Worm (Caenorhabditis elegans) whole organism, L2 larva: ENCODE measurements around the gene cebp-1.

ENCODE experiments used
- C34F6.9 ChIP-seq: fragments of 150-350 bp; optimal IDR thresholded peaks from 2 replicates; lab custom pipeline; 2014; ENCODE audit warnings: missing biosample characterization, missing genetic modification characterization
- F13H6.1 ChIP-seq: sonication (generic microtip); optimal IDR thresholded peaks from 2 replicates; lab custom pipeline; 2016; ENCODE audit warnings: missing genetic modification characterization, missing compliant biosample characterization
- R02D3.7 ChIP-seq: fragments of 150-350 bp; optimal IDR thresholded peaks from 2 replicates; lab custom pipeline; 2014; ENCODE audit warnings: missing biosample characterization, missing genetic modification characterization
- Y55F3AM.14 ChIP-seq: fragments of 200-800 bp; sonication (Bioruptor generic); optimal IDR thresholded peaks from 2 replicates; lab custom pipeline; 2018; ENCODE audit warnings: mild to moderate bottlenecking, missing genetic modification characterization, missing compliant biosample characterization
- ZK546.5 ChIP-seq: sonication (generic microtip); optimal IDR thresholded peaks from 2 replicates; lab custom pipeline; 2017; ENCODE audit warnings: missing biosample characterization, missing genetic modification characterization
- alr-1 ChIP-seq: fragments of 150-350 bp; optimal IDR thresholded peaks from 2 replicates; lab custom pipeline; 2014; ENCODE audit warnings: missing biosample characterization, missing genetic modification characterization
- aly-2 ChIP-seq: fragments of 150-350 bp; optimal IDR thresholded peaks from 2 replicates; lab custom pipeline; 2014; ENCODE audit warnings: missing biosample characterization, missing genetic modification characterization
- blmp-1 ChIP-seq: sonication (generic microtip); optimal IDR thresholded peaks from 2 replicates; lab custom pipeline; 2017; ENCODE audit warnings: missing genetic modification characterization, mild to moderate bottlenecking, missing compliant biosample characterization, antibody characterized with exemption, moderate library complexity; ENCODE audit not compliant: insufficient read depth
- ceh-82 ChIP-seq: fragments of 150-350 bp; optimal IDR thresholded peaks from 2 replicates; lab custom pipeline; 2014; ENCODE audit warnings: missing biosample characterization, missing genetic modification characterization
- crh-2 ChIP-seq: sonication (generic microtip); optimal IDR thresholded peaks from 2 replicates; lab custom pipeline; 2017; ENCODE audit warnings: missing biosample characterization, missing genetic modification characterization
- dmd-4 ChIP-seq: sonication (generic microtip); optimal IDR thresholded peaks from 2 replicates; lab custom pipeline; 2017; ENCODE audit warnings: missing biosample characterization, missing genetic modification characterization
- egl-27 ChIP-seq: sonication (generic microtip); optimal IDR thresholded peaks from 3 replicates; lab custom pipeline; 2017; ENCODE audit warnings: missing biosample characterization, missing genetic modification reagents, missing genetic modification characterization
- elt-1 ChIP-seq: fragments of 150-350 bp; optimal IDR thresholded peaks from 2 replicates; lab custom pipeline; 2014; ENCODE audit warnings: missing biosample characterization, missing genetic modification characterization
- elt-3 ChIP-seq: sonication (generic microtip); optimal IDR thresholded peaks from 2 replicates; lab custom pipeline; 2017; ENCODE audit warnings: missing biosample characterization, missing genetic modification characterization
- lin-11 ChIP-seq: fragments of 150-350 bp; sonication (generic microtip); optimal IDR thresholded peaks from 2 replicates; lab custom pipeline; 2014; ENCODE audit warnings: missing biosample characterization, missing genetic modification characterization, inconsistent platforms, mixed read lengths
- lin-13 ChIP-seq: fragments of 150-350 bp; optimal IDR thresholded peaks from 2 replicates; lab custom pipeline; 2014; ENCODE audit warnings: missing biosample characterization, missing genetic modification reagents, missing genetic modification characterization
- lin-39 ChIP-seq: fragments of 150-350 bp; optimal IDR thresholded peaks from 2 replicates; lab custom pipeline; 2014; ENCODE audit warnings: missing biosample characterization, missing genetic modification reagents, missing genetic modification characterization
- mab-5 ChIP-seq: fragments of 150-350 bp; optimal IDR thresholded peaks from 2 replicates; lab custom pipeline; 2014; ENCODE audit warnings: missing biosample characterization, missing genetic modification characterization
- mbf-1 ChIP-seq: sonication (generic microtip); optimal IDR thresholded peaks from 2 replicates; lab custom pipeline; 2017; ENCODE audit warnings: missing biosample characterization, missing genetic modification characterization
- mdl-1 ChIP-seq, 2 experiments: fragments of 150-350 bp in 1 of 2; sonication (generic microtip) in 1 of 2; optimal IDR thresholded peaks; 2 replicates each; lab custom pipeline; 2017; ENCODE audit warnings: missing biosample characterization in 2 of 2, missing genetic modification characterization in 2 of 2
- nhr-10 ChIP-seq: sonication (generic microtip); optimal IDR thresholded peaks from 2 replicates; lab custom pipeline; 2017; ENCODE audit warnings: missing biosample characterization, missing genetic modification characterization
- nhr-11 ChIP-seq: fragments of 150-350 bp; optimal IDR thresholded peaks from 2 replicates; lab custom pipeline; 2014; ENCODE audit warnings: missing biosample characterization, missing genetic modification characterization
- nhr-129 ChIP-seq: fragments of 150-350 bp; optimal IDR thresholded peaks from 2 replicates; lab custom pipeline; 2014; ENCODE audit warnings: missing biosample characterization, missing genetic modification characterization
- nhr-21 ChIP-seq: fragments of 150-350 bp; optimal IDR thresholded peaks from 2 replicates; lab custom pipeline; 2014; ENCODE audit warnings: missing biosample characterization, missing genetic modification characterization
- nhr-23 ChIP-seq: fragments of 150-350 bp; optimal IDR thresholded peaks from 2 replicates; lab custom pipeline; 2014; ENCODE audit warnings: missing biosample characterization, missing genetic modification reagents, missing genetic modification characterization
- nhr-237 ChIP-seq: fragments of 150-350 bp; optimal IDR thresholded peaks from 2 replicates; lab custom pipeline; 2014; ENCODE audit warnings: missing biosample characterization, missing genetic modification characterization
- nhr-6 ChIP-seq: fragments of 150-350 bp; optimal IDR thresholded peaks from 2 replicates; lab custom pipeline; 2014; ENCODE audit warnings: missing biosample characterization, missing genetic modification characterization
- peb-1 ChIP-seq: fragments of 150-350 bp; optimal IDR thresholded peaks from 2 replicates; lab custom pipeline; 2014; ENCODE audit warnings: missing biosample characterization, missing genetic modification characterization
- sma-3 ChIP-seq: sonication (generic microtip); optimal IDR thresholded peaks from 2 replicates; lab custom pipeline; 2016; ENCODE audit warnings: missing genetic modification reagents, missing genetic modification characterization, missing compliant biosample characterization
- sma-9 ChIP-seq, 2 experiments: fragments of 150-350 bp in 1 of 2; sonication (generic microtip) in 1 of 2; optimal IDR thresholded peaks; 2 replicates each; lab custom pipeline; 2014 to 2016; ENCODE audit warnings: missing genetic modification characterization in 2 of 2, mild to moderate bottlenecking in 1 of 2, missing biosample characterization in 1 of 2, missing compliant biosample characterization in 1 of 2, missing genetic modification reagents in 1 of 2, moderate library complexity in 1 of 2
- snpc-4 ChIP-seq: fragments of 150-350 bp; optimal IDR thresholded peaks from 2 replicates; lab custom pipeline; 2014; ENCODE audit warnings: missing biosample characterization, missing genetic modification characterization
- unc-39 ChIP-seq: fragments of 150-350 bp; optimal IDR thresholded peaks from 2 replicates; lab custom pipeline; 2014; ENCODE audit warnings: missing biosample characterization, missing genetic modification characterization
- unc-55 ChIP-seq: fragments of 150-350 bp; sonication (generic microtip); optimal IDR thresholded peaks from 3 replicates; lab custom pipeline; 2014; ENCODE audit warnings: missing biosample characterization, missing genetic modification reagents, missing genetic modification characterization
- unc-62 ChIP-seq: fragments of 150-350 bp; optimal IDR thresholded peaks from 2 replicates; lab custom pipeline; 2014; ENCODE audit warnings: missing biosample characterization, missing genetic modification reagents, missing genetic modification characterization
- zag-1 ChIP-seq: fragments of 150-350 bp; optimal IDR thresholded peaks from 2 replicates; lab custom pipeline; 2014; ENCODE audit warnings: missing biosample characterization, missing genetic modification characterization
- ztf-4 ChIP-seq: fragments of 150-350 bp; optimal IDR thresholded peaks from 2 replicates; lab custom pipeline; 2014; ENCODE audit warnings: missing biosample characterization, missing genetic modification characterization

cebp-1 gene

ce11 chrX:1485718-1486117, 32.0 kb upstream of the cebp-1 start, which contains the start of gene D1005.4:
Gene D1005.4 (minus strand): TSS chrX:1485818.
- TF ChIP-seq dmd-4 (tag; lab: Kevin White, UChicago) (no peak), unc-39 (tag; lab: Kevin White, UChicago) (no peak), nhr-21 (tag; lab: Kevin White, UChicago) (no peak), ztf-4 (no peak), egl-27 (tag; lab: Kevin White, UChicago) (no peak), lin-13 (GFP tag; lab: Kevin White, UChicago) (no peak), nhr-10 (tag; lab: Kevin White, UChicago) (no peak), lin-39 (tag; lab: Kevin White, UChicago) (no peak), C34F6.9 (tag; lab: Kevin White, UChicago) (no peak), F13H6.1 (tag; lab: Kevin White, UChicago) (no peak)

- no peak for TF ChIP-seq Y55F3AM.14 (GFP tag; lab: Kevin White, UChicago)
- no peak for TF ChIP-seq ZK546.5 (tag; lab: Kevin White, UChicago)
- no peak for TF ChIP-seq elt-3
- TF ChIP-seq unc-62: no peak
- TF ChIP-seq egl-27 (tag; lab: Kevin White, UChicago): no peak
- TF ChIP-seq zag-1 (tag; lab: Kevin White, UChicago): no peak
- TF ChIP-seq nhr-23 (tag; lab: Kevin White, UChicago): no peak
- no peak for TF ChIP-seq C34F6.9 (tag; lab: Kevin White, UChicago)
- no peak for TF ChIP-seq mbf-1 (tag; lab: Kevin White, UChicago)
- TF ChIP-seq blmp-1 (tag; lab: Kevin White, UChicago): no peak
- TF ChIP-seq elt-1 (tag; lab: Kevin White, UChicago): no peak
Measured at ce11 chrX:1483229-1483628, 29.6 kb upstream of the cebp-1 start.

DNA sequence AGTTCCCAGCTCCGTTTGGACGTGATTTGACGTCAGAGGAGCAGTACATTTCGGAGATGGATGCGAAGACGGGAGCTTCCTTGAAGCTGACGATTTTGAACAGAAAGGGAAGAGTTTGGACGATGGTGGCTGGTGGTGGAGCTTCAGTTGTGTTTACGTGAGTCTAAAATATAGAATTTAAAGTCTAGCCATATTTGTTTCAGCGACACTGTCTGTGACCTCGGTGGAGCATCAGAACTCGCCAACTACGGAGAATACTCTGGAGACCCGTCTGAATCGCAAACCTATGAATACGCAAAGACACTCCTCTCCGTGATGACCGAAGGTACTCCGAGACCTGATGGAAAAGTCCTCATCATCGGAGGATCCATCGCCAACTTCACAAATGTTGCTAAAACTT, 26.9 kb upstream of the cebp-1 start:
- TF ChIP-seq blmp-1 (tag; lab: Kevin White, UChicago): no peak
- no peak for TF ChIP-seq F13H6.1 (tag; lab: Kevin White, UChicago)
- no peak for TF ChIP-seq unc-62
- TF ChIP-seq mdl-1 (tag; optimal IDR thresholded peaks at IDR 0.05; lab: Kevin White, UChicago): no peak

- no peak for TF ChIP-seq R02D3.7 (tag; lab: Kevin White, UChicago)
- peak; percentile 29 for TF ChIP-seq sma-9 (GFP tag; optimal IDR thresholded peaks at IDR 0.05; lab: Kevin White, UChicago)
- no peak for TF ChIP-seq sma-9 (tag; optimal IDR thresholded peaks at IDR 0.05; lab: Kevin White, UChicago)
- TF ChIP-seq ceh-82 (tag; lab: Kevin White, UChicago): no peak
- TF ChIP-seq nhr-6: no peak
- no peak for TF ChIP-seq mdl-1 (tag; optimal IDR thresholded peaks at IDR 0.05; lab: Kevin White, UChicago)
- no peak for TF ChIP-seq mab-5 (tag; lab: Kevin White, UChicago)
- TF ChIP-seq nhr-129 (tag; lab: Kevin White, UChicago): peak; percentile 18
- TF ChIP-seq nhr-11 (tag; lab: Kevin White, UChicago): no peak
Measured at ce11 chrX:1479637-1480036, 26.0 kb upstream of the cebp-1 start.

ce11 chrX:1479190-1479589, 25.5 kb upstream of the cebp-1 start, which contains the start of gene acly-1:
Gene acly-1 (plus strand): TSS chrX:1479542.
- TF ChIP-seq nhr-129 (tag; lab: Kevin White, UChicago) (peak; percentile 30), sma-9 (GFP tag; optimal IDR thresholded peaks at IDR 0.05; lab: Kevin White, UChicago) (no peak), sma-9 (tag; optimal IDR thresholded peaks at IDR 0.05; lab: Kevin White, UChicago) (no peak), crh-2 (tag; lab: Kevin White, UChicago) (peak; percentile 28), unc-55 (GFP tag; lab: Kevin White, UChicago) (peak; percentile 50), C34F6.9 (tag; lab: Kevin White, UChicago) (peak; percentile 26)
- TF ChIP-seq, all 48 proteins: peak for 4

- TF ChIP-seq unc-55 (GFP tag; lab: Kevin White, UChicago) (no peak), snpc-4 (tag; lab: Kevin White, UChicago) (no peak), lin-39 (tag; lab: Kevin White, UChicago) (no peak), mbf-1 (tag; lab: Kevin White, UChicago) (no peak), peb-1 (no peak), crh-2 (tag; lab: Kevin White, UChicago) (no peak), unc-62 (no peak), sma-3 (GFP tag; lab: Kevin White, UChicago) (no peak), lin-11 (tag; lab: Kevin White, UChicago) (no peak), ceh-82 (tag; lab: Kevin White, UChicago) (no peak), nhr-23 (tag; lab: Kevin White, UChicago) (no peak), aly-2 (tag; lab: Kevin White, UChicago) (no peak), lin-13 (GFP tag; lab: Kevin White, UChicago) (no peak), Y55F3AM.14 (GFP tag; lab: Kevin White, UChicago) (no peak), nhr-237 (tag; lab: Kevin White, UChicago) (no peak), nhr-21 (tag; lab: Kevin White, UChicago) (no peak), alr-1 (tag; lab: Kevin White, UChicago) (no peak), C34F6.9 (tag; lab: Kevin White, UChicago) (no peak), R02D3.7 (tag; lab: Kevin White, UChicago) (no peak)
Measured at ce11 chrX:1478569-1478968, 24.9 kb upstream of the cebp-1 start.
